Worm (Caenorhabditis elegans) whole organism, young adult: ENCODE results near the gene mtp-18.

Experiments used
- D2030.7 ChIP-seq: fragments of 200-800 bp; sonication (Bioruptor generic); IDR thresholded peaks from 2 replicates; pipeline ENCODE4 v1.3.6; 2022; ENCODE audit warnings: missing genetic modification reagents, missing genetic modification characterization, missing compliant biosample characterization
- F10E7.11 ChIP-seq: sonication (generic microtip); optimal IDR thresholded peaks from 2 replicates; lab custom pipeline; 2017; ENCODE audit warnings: mild to moderate bottlenecking, missing genetic modification characterization, moderate library complexity, missing compliant biosample characterization
- F22D6.2 ChIP-seq: sonication (generic microtip); optimal IDR thresholded peaks from 2 replicates; lab custom pipeline; 2016; ENCODE audit warnings: mild to moderate bottlenecking, missing genetic modification characterization, missing compliant biosample characterization
- F23B12.7 ChIP-seq: sonication (generic microtip); optimal IDR thresholded peaks from 2 replicates; lab custom pipeline; 2017; ENCODE audit warnings: missing genetic modification characterization, mild to moderate bottlenecking, missing compliant biosample characterization, antibody characterized with exemption, moderate library complexity; ENCODE audit not compliant: insufficient read depth
- F37B4.10 ChIP-seq: fragments of 200-800 bp; sonication (Bioruptor generic); IDR thresholded peaks from 2 replicates; pipeline ENCODE4 v1.3.6; 2022; ENCODE audit warnings: missing genetic modification characterization, missing compliant biosample characterization
- F49E8.2 ChIP-seq: sonication (generic microtip); optimal IDR thresholded peaks from 3 replicates; lab custom pipeline; 2017; ENCODE audit warnings: missing genetic modification characterization, mild to moderate bottlenecking, missing compliant biosample characterization, antibody characterized with exemption, moderate library complexity; ENCODE audit not compliant: insufficient read depth
- F52B5.7 ChIP-seq: sonication (generic microtip); optimal IDR thresholded peaks from 2 replicates; lab custom pipeline; 2016; ENCODE audit warnings: mild to moderate bottlenecking, missing genetic modification characterization, missing compliant biosample characterization
- K11D2.4 ChIP-seq: fragments of 200-800 bp; sonication (Bioruptor generic); IDR thresholded peaks from 2 replicates; pipeline ENCODE4 v1.3.6; 2022; ENCODE audit warnings: missing genetic modification reagents, missing genetic modification characterization, missing compliant biosample characterization
- T26A5.8 ChIP-seq: sonication (generic microtip); optimal IDR thresholded peaks from 2 replicates; lab custom pipeline; 2016; ENCODE audit warnings: missing genetic modification characterization, missing compliant biosample characterization
- Y53G8AR.9 ChIP-seq: fragments of 200-800 bp; sonication (Bioruptor generic); conservative IDR thresholded peaks from 2 replicates; pipeline ENCODE4 v1.3.6; 2022; ENCODE audit warnings: missing genetic modification reagents, missing genetic modification characterization, missing compliant biosample characterization
- atf-7 ChIP-seq: sonication (generic microtip); optimal IDR thresholded peaks from 2 replicates; lab custom pipeline; 2017; ENCODE audit warnings: mild to moderate bottlenecking, missing genetic modification characterization, missing compliant biosample characterization
- athp-1 ChIP-seq: sonication (generic microtip); optimal IDR thresholded peaks from 2 replicates; lab custom pipeline; 2017; ENCODE audit warnings: mild to moderate bottlenecking, missing genetic modification characterization, missing compliant biosample characterization
- attf-5 ChIP-seq: fragments of 200-800 bp; sonication (Bioruptor generic); optimal IDR thresholded peaks from 2 replicates; lab custom pipeline; 2018; ENCODE audit warnings: mild to moderate bottlenecking, missing genetic modification characterization, missing compliant biosample characterization
- attf-6 ChIP-seq: fragments of 200-800 bp; sonication (Bioruptor generic); IDR thresholded peaks from 2 replicates; pipeline ENCODE4 v1.3.6; 2022; ENCODE audit warnings: missing genetic modification reagents, missing genetic modification characterization, missing compliant biosample characterization
- bed-2 ChIP-seq: fragments of 200-800 bp; sonication (Bioruptor generic); IDR thresholded peaks from 2 replicates; pipeline ENCODE4 v1.3.6; 2022; ENCODE audit warnings: missing genetic modification reagents, missing genetic modification characterization, missing compliant biosample characterization
- ceh-40 ChIP-seq: fragments of 200-800 bp; sonication (Bioruptor generic); IDR thresholded peaks from 2 replicates; pipeline ENCODE4 v1.3.6; 2022; ENCODE audit warnings: missing genetic modification characterization, missing compliant biosample characterization
- ceh-91 ChIP-seq: fragments of 200-800 bp; sonication (Bioruptor generic); IDR thresholded peaks from 2 replicates; pipeline ENCODE4 v1.3.6; 2022; ENCODE audit warnings: missing genetic modification reagents, missing genetic modification characterization, missing compliant biosample characterization
- dpff-1 ChIP-seq: sonication (generic microtip); optimal IDR thresholded peaks from 2 replicates; lab custom pipeline; 2017; ENCODE audit warnings: mild to moderate bottlenecking, missing genetic modification characterization, missing compliant biosample characterization
- egl-18 ChIP-seq: fragments of 200-800 bp; sonication (Bioruptor generic); IDR thresholded peaks from 2 replicates; pipeline ENCODE4 v1.3.6; 2022; ENCODE audit warnings: missing genetic modification reagents, missing genetic modification characterization, missing compliant biosample characterization
- egl-44 ChIP-seq: fragments of 200-800 bp; sonication (Bioruptor generic); IDR thresholded peaks from 2 replicates; pipeline ENCODE4 v1.3.6; 2022; ENCODE audit warnings: missing genetic modification reagents, missing genetic modification characterization, missing compliant biosample characterization
- gei-17 ChIP-seq: fragments of 200-800 bp; sonication (Bioruptor generic); optimal IDR thresholded peaks from 2 replicates; lab custom pipeline; 2018; ENCODE audit warnings: mild to moderate bottlenecking, missing genetic modification characterization, missing compliant biosample characterization
- him-1 ChIP-seq: sonication (generic microtip); optimal IDR thresholded peaks from 2 replicates; lab custom pipeline; 2016; ENCODE audit warnings: missing genotype, missing genetic modification reagents, missing genetic modification characterization, missing compliant biosample characterization
- hrde-1 ChIP-seq: sonication (generic microtip); optimal IDR thresholded peaks from 2 replicates; lab custom pipeline; 2016; ENCODE audit warnings: missing genetic modification characterization, mild to moderate bottlenecking, missing compliant biosample characterization, moderate library complexity, missing genotype, missing genetic modification reagents, borderline replicate concordance
- madf-3 ChIP-seq: fragments of 200-800 bp; sonication (Bioruptor generic); IDR thresholded peaks from 2 replicates; pipeline ENCODE4 v1.3.6; 2022; ENCODE audit warnings: missing genetic modification reagents, missing genetic modification characterization, missing compliant biosample characterization
- madf-8 ChIP-seq: fragments of 200-800 bp; sonication (Bioruptor generic); conservative IDR thresholded peaks from 2 replicates; pipeline ENCODE4 v1.3.6; 2022; ENCODE audit warnings: missing genetic modification reagents, missing genetic modification characterization, missing compliant biosample characterization
- mel-28 ChIP-seq: sonication (generic microtip); optimal IDR thresholded peaks from 2 replicates; lab custom pipeline; 2016; ENCODE audit warnings: borderline replicate concordance, mild to moderate bottlenecking, missing genetic modification characterization, missing compliant biosample characterization
- mxl-1 ChIP-seq: sonication (generic microtip); optimal IDR thresholded peaks from 2 replicates; lab custom pipeline; 2016; ENCODE audit warnings: missing genetic modification characterization, missing compliant biosample characterization
- nfya-2 ChIP-seq: fragments of 200-800 bp; sonication (Bioruptor generic); IDR thresholded peaks from 2 replicates; pipeline ENCODE4 v1.3.6; 2022; ENCODE audit warnings: missing genetic modification reagents, missing genetic modification characterization, missing compliant biosample characterization
- nhr-80 ChIP-seq: sonication (generic microtip); optimal IDR thresholded peaks from 2 replicates; lab custom pipeline; 2016; ENCODE audit warnings: missing genetic modification characterization, missing compliant biosample characterization
- nhr-90 ChIP-seq: sonication (generic microtip); optimal IDR thresholded peaks from 2 replicates; lab custom pipeline; 2016; ENCODE audit warnings: missing genotype, mild to moderate bottlenecking, missing genetic modification characterization, missing compliant biosample characterization
- rcor-1 ChIP-seq: fragments of 200-800 bp; sonication (Bioruptor generic); IDR thresholded peaks from 2 replicates; pipeline ENCODE4 v1.3.6; 2022; ENCODE audit warnings: missing genetic modification reagents, missing genetic modification characterization, missing compliant biosample characterization
- snpc-3.4 ChIP-seq: sonication (generic microtip); optimal IDR thresholded peaks from 2 replicates; lab custom pipeline; 2017; ENCODE audit warnings: missing genetic modification characterization, mild to moderate bottlenecking, missing compliant biosample characterization, antibody characterized with exemption, moderate library complexity, missing genotype, missing genetic modification reagents
- sptf-2 ChIP-seq: fragments of 200-800 bp; sonication (Bioruptor generic); optimal IDR thresholded peaks from 2 replicates; lab custom pipeline; 2018; ENCODE audit warnings: mild to moderate bottlenecking, missing genetic modification characterization, missing compliant biosample characterization
- tbp1 ChIP-seq: fragments of 200-800 bp; sonication (Bioruptor generic); optimal IDR thresholded peaks from 2 replicates; lab custom pipeline; 2018; ENCODE audit warnings: mild to moderate bottlenecking, missing genetic modification characterization, missing compliant biosample characterization
- unc-62 ChIP-seq: fragments of 150-350 bp; optimal IDR thresholded peaks from 2 replicates; lab custom pipeline; 2014; ENCODE audit warnings: missing biosample characterization, missing genetic modification reagents, missing genetic modification characterization
- xnd-1 ChIP-seq: sonication (generic microtip); optimal IDR thresholded peaks from 2 replicates; lab custom pipeline; 2016; ENCODE audit warnings: missing genotype, missing genetic modification reagents, missing genetic modification characterization, missing compliant biosample characterization
- ztf-22 ChIP-seq: fragments of 200-800 bp; sonication (Bioruptor generic); optimal IDR thresholded peaks from 2 replicates; lab custom pipeline; 2018; ENCODE audit warnings: mild to moderate bottlenecking, missing genetic modification characterization, moderate library complexity, missing compliant biosample characterization
- ztf-28 ChIP-seq: fragments of 200-800 bp; sonication (Bioruptor generic); IDR thresholded peaks from 2 replicates; pipeline ENCODE4 v1.3.6; 2022; ENCODE audit warnings: missing genetic modification reagents, missing genetic modification characterization, missing compliant biosample characterization
- ztf-6 ChIP-seq: fragments of 200-800 bp; sonication (Bioruptor generic); IDR thresholded peaks from 2 replicates; pipeline ENCODE4 v1.3.6; 2022; ENCODE audit warnings: missing genetic modification reagents, missing genetic modification characterization, missing compliant biosample characterization

mtp-18 gene

ce11 chrX:6207687-6208088 lies 1.5 kb upstream of the mtp-18 start, which contains the start of gene T13C5.6 (continued):
- TF ChIP-seq K11D2.4 (GFP tag; lab: Robert Waterston, UW) (peak; percentile 75; the same call in 1 of the 2 replicates), mel-28 (tag; lab: Kevin White, UChicago) (peak; percentile 70), egl-44 (GFP tag; lab: Robert Waterston, UW) (peak; percentile 88), nfya-2 (GFP tag; lab: Robert Waterston, UW) (0 out of 2 replicates have a peak, but pooled peaks have one; percentile 37), ztf-22 (GFP tag; lab: Kevin White, UChicago) (peak; percentile 46), nhr-90 (tag; lab: Kevin White, UChicago) (peak; percentile 91), mxl-1 (tag; lab: Kevin White, UChicago) (peak; percentile 68), atf-7 (tag; lab: Kevin White, UChicago) (peak; percentile 87), sptf-2 (GFP tag; lab: Kevin White, UChicago) (peak; percentile 67), ceh-40 (GFP tag; lab: Robert Waterston, UW) (no peak), egl-18 (GFP tag; lab: Robert Waterston, UW) (peak; percentile 65; the same call in 1 of the 2 replicates), attf-5 (GFP tag; lab: Kevin White, UChicago) (peak; percentile 89), attf-6 (GFP tag; lab: Robert Waterston, UW) (no peak), unc-62 (no peak), gei-17 (GFP tag; lab: Kevin White, UChicago) (peak; percentile 87), rcor-1 (GFP tag; lab: Robert Waterston, UW) (peak; percentile 89), xnd-1 (tag; lab: Kevin White, UChicago) (no peak), F10E7.11 (tag; lab: Kevin White, UChicago) (no peak), nhr-80 (tag; lab: Kevin White, UChicago) (peak; percentile 82), dpff-1 (tag; lab: Kevin White, UChicago) (peak; percentile 2), bed-2 (GFP tag; lab: Robert Waterston, UW) (peak; percentile 76; the same call in 1 of the 2 replicates), snpc-3.4 (peak; percentile 58), tbp1 (GFP tag; lab: Kevin White, UChicago) (peak; percentile 92), ceh-91 (no peak), madf-3 (GFP tag; lab: Robert Waterston, UW) (no peak), Y53G8AR.9 (GFP tag; lab: Robert Waterston, UW) (peak; percentile 72; the same call in 1 of the 2 replicates), him-1 (peak; percentile 49), ztf-28 (GFP tag; lab: Robert Waterston, UW) (0 out of 2 replicates have a peak, but pooled peaks have one; percentile 44), F22D6.2 (peak; percentile 83), ztf-6 (GFP tag; lab: Robert Waterston, UW) (0 out of 2 replicates have a peak, but pooled peaks have one; percentile 58), madf-8 (GFP tag; lab: Robert Waterston, UW) (no peak), F23B12.7 (tag; lab: Kevin White, UChicago) (peak; percentile 84), hrde-1 (tag; lab: Kevin White, UChicago) (peak; percentile 76), T26A5.8 (no peak), F49E8.2 (tag; lab: Kevin White, UChicago) (no peak), D2030.7 (GFP tag; lab: Robert Waterston, UW) (peak; percentile 43; the same call in 1 of the 2 replicates), F52B5.7 (tag; lab: Kevin White, UChicago) (peak; percentile 89), athp-1 (peak; percentile 72), F37B4.10 (GFP tag; lab: Robert Waterston, UW) (0 out of 2 replicates have a peak, but pooled peaks have one; percentile 66)
